Fruit fly (Drosophila melanogaster): ENCODE results near the gene CG31542.

- TF ChIP-seq Sox102F (GFP tag; optimal IDR thresholded peaks at IDR 0.05), result peak; percentile 50
- peak; percentile 91 for TF ChIP-seq Eip78C (GFP tag)
Observed at dm6 chr3R:5331764-5332405, 37.5 kb upstream of the CG31542 start.

All from whole organism, prepupa.